Worm (Caenorhabditis elegans): ENCODE measurements around the gene Y43F8A.2.
A peak's percentile ranks its signal among the peaks of the same experiment; 100 is the strongest.

The Y43F8A.2 gene

DNA sequence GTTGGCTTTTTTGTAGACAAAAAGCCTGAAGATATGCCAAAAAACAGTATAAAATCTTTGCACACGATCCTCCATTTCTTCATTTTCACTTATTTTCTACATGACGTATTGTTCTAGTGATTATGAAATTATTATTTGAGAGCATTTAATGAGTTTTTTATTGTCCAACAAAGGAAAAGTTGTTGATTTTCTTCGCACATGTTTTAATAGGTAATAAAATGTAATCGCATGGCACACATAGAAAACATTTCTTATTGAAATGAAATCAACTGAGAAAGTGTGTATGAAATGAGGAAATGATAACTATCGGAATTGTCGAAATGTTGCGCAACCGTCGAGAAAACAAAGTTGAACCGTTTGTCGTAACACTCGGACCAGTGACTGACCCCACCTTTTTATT lies 30.1 kb downstream of the Y43F8A.2 start:
- peak; percentile 62 for TF ChIP-seq tlp-1 (tag; optimal IDR thresholded peaks at IDR 0.05)
- no peak for TF ChIP-seq efl-1 (optimal IDR thresholded peaks at IDR 0.05)
- peak in 1 of 2 experiments; percentile 9 for TF ChIP-seq efl-1 (GFP tag; optimal IDR thresholded peaks at IDR 0.05 in 1 of 2)
- no peak for TF ChIP-seq F16B12.6 (tag; optimal IDR thresholded peaks at IDR 0.05)
- TF ChIP-seq Y116A8C.19 (tag; optimal IDR thresholded peaks at IDR 0.05; ENCODE audit: borderline replicate concordance), result no peak
- TF ChIP-seq nhr-84 (tag; optimal IDR thresholded peaks at IDR 0.05), result no peak
- no peak for TF ChIP-seq nhr-85 (tag)
- TF ChIP-seq egl-27 (tag; optimal IDR thresholded peaks at IDR 0.05), result no peak
- TF ChIP-seq elt-2 (tag; optimal IDR thresholded peaks at IDR 0.05), result peak; percentile 32
- no peak for TF ChIP-seq skn-1 (tag; optimal IDR thresholded peaks at IDR 0.05)

DNA sequence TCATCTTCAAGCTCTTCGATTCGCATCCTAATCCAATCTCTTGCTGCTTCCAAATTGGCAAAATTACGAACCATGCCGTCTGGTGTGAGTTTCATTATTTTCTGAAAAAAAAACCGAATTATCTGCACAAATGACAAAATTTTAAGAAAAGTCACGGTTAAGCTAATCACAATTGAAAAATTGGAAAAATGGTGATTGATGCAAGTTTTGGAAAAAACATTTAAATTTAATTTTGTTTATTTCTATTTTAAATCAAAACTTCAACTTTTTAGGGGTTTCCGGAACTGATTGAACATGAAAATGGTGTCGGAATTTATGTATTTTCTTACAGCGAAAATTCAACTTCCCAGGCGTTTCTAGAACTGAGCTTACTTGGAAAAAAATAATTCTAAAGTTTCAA lies 31.5 kb downstream of the Y43F8A.2 start, which contains the start of gene C25F9.12:
Gene C25F9.12, minus strand, starts transcription at position 101 of the 400 bp plus-strand sequence.
- TF ChIP-seq nhr-237 (tag; optimal IDR thresholded peaks at IDR 0.05), result no peak
- TF ChIP-seq hlh-17 (GFP tag; optimal IDR thresholded peaks at IDR 0.05; ENCODE audit: borderline replicate concordance), result no peak
- no peak for TF ChIP-seq hpl-2 (GFP tag; optimal IDR thresholded peaks at IDR 0.05)
- TF ChIP-seq aha-1 (tag; optimal IDR thresholded peaks at IDR 0.05), result no peak
- TF ChIP-seq vab-15 (tag; optimal IDR thresholded peaks at IDR 0.05), result no peak
- TF ChIP-seq dsc-1 (tag; optimal IDR thresholded peaks at IDR 0.05), result no peak
- no peak for TF ChIP-seq unc-130 (tag; optimal IDR thresholded peaks at IDR 0.05)

DNA sequence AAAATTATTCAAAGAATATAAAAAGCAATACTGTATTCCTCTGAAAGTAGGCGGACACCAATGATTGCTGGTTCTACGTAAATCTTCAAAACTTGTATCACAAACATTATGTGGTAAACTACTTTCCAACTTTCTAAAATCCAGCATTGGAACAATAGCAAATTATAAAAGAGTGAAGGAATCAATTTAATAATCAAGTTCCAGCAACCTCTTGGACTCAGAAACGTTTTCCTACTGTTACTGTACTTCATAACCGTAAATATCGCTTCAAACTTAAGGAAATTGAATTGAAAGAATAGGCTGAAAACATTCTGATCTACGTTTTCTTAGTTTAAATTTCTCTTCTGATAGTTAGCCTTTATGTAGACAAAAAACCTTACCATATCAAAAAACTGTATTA lies 32.3 kb downstream of the Y43F8A.2 start:
- TF ChIP-seq efl-1 (optimal IDR thresholded peaks at IDR 0.05) (no peak), efl-1 (GFP tag; optimal IDR thresholded peaks at IDR 0.05 in 1 of 2) (peak in 1 of 2 experiments; percentile 68), sup-37 (GFP tag; optimal IDR thresholded peaks at IDR 0.05) (no peak)

DNA sequence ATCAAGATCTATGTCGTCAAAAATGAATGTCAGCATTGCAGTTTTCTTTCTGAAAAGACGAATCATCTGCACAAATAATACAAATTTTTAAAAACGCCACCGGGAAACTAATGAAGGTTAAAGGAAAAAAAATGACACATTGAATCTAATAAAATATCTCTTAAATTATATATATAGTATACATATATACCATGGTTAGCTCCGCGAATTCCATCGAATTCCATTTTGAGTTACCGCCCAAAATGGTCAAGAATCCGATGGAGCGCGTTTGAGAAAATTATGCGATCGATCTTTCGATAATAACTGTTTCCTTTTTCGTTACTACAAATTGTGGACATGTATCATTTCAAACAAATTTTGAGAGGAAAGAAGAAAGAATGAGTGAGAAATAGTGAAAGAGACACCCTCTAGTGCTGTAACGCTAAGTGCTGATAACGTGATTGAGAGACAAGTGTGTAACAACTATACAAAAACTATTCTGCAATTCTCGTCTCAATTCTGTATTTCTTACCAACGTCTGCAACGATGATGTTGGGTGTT lies 34.0 kb downstream of the Y43F8A.2 start, which contains the start of the genes C25F9.6 and C25F9.10:
Gene C25F9.6, minus strand, starts transcription at position 51 of the 540 bp plus-strand sequence.
Gene C25F9.10, plus strand, starts transcription at position 454 of the 540 bp plus-strand sequence.
- peak in 1 of 3 experiments; percentile 35 for TF ChIP-seq dpl-1 (GFP tag; optimal IDR thresholded peaks at IDR 0.05)
- no peak for TF ChIP-seq C34B4.2 (tag; optimal IDR thresholded peaks at IDR 0.05)
- peak; percentile 15 for TF ChIP-seq elt-2 (tag; optimal IDR thresholded peaks at IDR 0.05)
- TF ChIP-seq lin-35 (GFP tag; optimal IDR thresholded peaks at IDR 0.05), result peak in 1 of 2 experiments; percentile 72
- TF ChIP-seq efl-1 (optimal IDR thresholded peaks at IDR 0.05), result no peak
- TF ChIP-seq efl-1 (GFP tag; optimal IDR thresholded peaks at IDR 0.05 in 1 of 2), result peak in 1 of 2 experiments; percentile 97
- TF ChIP-seq lin-15B (tag; optimal IDR thresholded peaks at IDR 0.05), result no peak

DNA sequence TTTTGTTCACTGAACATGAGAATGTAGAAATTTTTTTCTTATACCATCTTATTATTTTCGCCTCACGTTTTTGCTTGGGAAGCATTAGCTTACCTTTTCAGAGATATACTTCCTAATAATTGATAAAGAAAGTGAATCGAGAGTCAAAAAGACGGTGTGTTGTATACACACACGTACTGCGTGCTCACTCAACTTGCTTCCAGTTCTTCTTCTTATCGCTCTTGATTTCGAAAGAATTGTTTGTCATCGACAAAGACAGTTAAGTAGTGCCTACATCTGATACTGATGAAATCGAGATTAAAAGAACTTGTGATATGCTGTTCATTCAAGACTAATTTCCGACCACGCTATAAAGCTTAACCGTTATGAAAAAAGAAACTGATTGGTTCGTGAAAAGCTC lies 39.3 kb downstream of the Y43F8A.2 start, which contains the start of gene C25F9.5:
Gene C25F9.5, minus strand, starts transcription at position 195 of the 400 bp plus-strand sequence.
- TF ChIP-seq tbx-2 (tag; optimal IDR thresholded peaks at IDR 0.05) (no peak), unc-130 (tag; optimal IDR thresholded peaks at IDR 0.05) (no peak), lin-35 (GFP tag; optimal IDR thresholded peaks at IDR 0.05) (peak in 1 of 2 experiments; percentile 26), nhr-11 (tag; optimal IDR thresholded peaks at IDR 0.05) (no peak), efl-1 (optimal IDR thresholded peaks at IDR 0.05) (no peak), efl-1 (GFP tag; optimal IDR thresholded peaks at IDR 0.05 in 1 of 2) (no peak), elt-2 (tag; optimal IDR thresholded peaks at IDR 0.05) (peak; percentile 69), ceh-63 (GFP tag; optimal IDR thresholded peaks at IDR 0.05) (no peak), unc-62 (GFP tag; optimal IDR thresholded peaks at IDR 0.05) (no peak)

DNA sequence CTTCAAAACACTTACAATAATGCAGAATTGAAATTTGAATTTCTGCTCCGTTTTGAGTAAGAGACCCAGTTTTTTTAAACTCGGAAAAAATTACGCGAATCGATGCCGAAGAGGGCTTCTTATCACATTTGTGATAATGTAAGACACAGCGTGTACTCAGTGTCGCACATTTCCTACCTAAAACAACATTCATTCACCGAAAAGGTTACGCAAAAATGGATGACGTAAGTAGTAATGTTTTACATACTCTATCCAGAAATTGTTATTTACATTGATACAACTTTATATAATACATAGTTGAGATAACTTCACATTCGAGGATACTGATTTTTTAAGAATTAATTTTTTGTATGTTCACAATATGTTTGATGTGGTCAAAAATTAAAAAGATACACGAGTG lies 45.1 kb downstream of the Y43F8A.2 start, which contains the start of the genes C25F9.4 and C25F9.9:
Gene C25F9.4, minus strand, starts transcription at position 101 of the 400 bp plus-strand sequence.
Gene C25F9.9, plus strand, starts transcription at position 137 of the 400 bp plus-strand sequence.
- TF ChIP-seq skn-1 (tag; optimal IDR thresholded peaks at IDR 0.05) (no peak), nhr-90 (tag; optimal IDR thresholded peaks at IDR 0.05; ENCODE audit: poor library complexity) (no peak), elt-3 (tag; optimal IDR thresholded peaks at IDR 0.05) (no peak), jun-1 (tag; optimal IDR thresholded peaks at IDR 0.05) (no peak), swsn-7 (tag; optimal IDR thresholded peaks at IDR 0.05) (no peak), lin-35 (GFP tag; optimal IDR thresholded peaks at IDR 0.05) (no peak), lin-39 (tag; optimal IDR thresholded peaks at IDR 0.05) (no peak), nhr-85 (tag) (peak; percentile 33)

Measured in whole organism, L1 larva.